Worm (Caenorhabditis elegans) whole organism, L2 larva: ENCODE measurements around the gene rsu-1.

Experiments
- C34F6.9 ChIP-seq: fragments of 150-350 bp; optimal IDR thresholded peaks from 2 replicates; lab custom pipeline; 2014; ENCODE audit warnings: missing biosample characterization, missing genetic modification characterization
- R02D3.7 ChIP-seq: fragments of 150-350 bp; optimal IDR thresholded peaks from 2 replicates; lab custom pipeline; 2014; ENCODE audit warnings: missing biosample characterization, missing genetic modification characterization
- Y55F3AM.14 ChIP-seq: fragments of 200-800 bp; sonication (Bioruptor generic); optimal IDR thresholded peaks from 2 replicates; lab custom pipeline; 2018; ENCODE audit warnings: mild to moderate bottlenecking, missing genetic modification characterization, missing compliant biosample characterization
- ZK546.5 ChIP-seq: sonication (generic microtip); optimal IDR thresholded peaks from 2 replicates; lab custom pipeline; 2017; ENCODE audit warnings: missing biosample characterization, missing genetic modification characterization
- alr-1 ChIP-seq: fragments of 150-350 bp; optimal IDR thresholded peaks from 2 replicates; lab custom pipeline; 2014; ENCODE audit warnings: missing biosample characterization, missing genetic modification characterization
- aly-2 ChIP-seq: fragments of 150-350 bp; optimal IDR thresholded peaks from 2 replicates; lab custom pipeline; 2014; ENCODE audit warnings: missing biosample characterization, missing genetic modification characterization
- blmp-1 ChIP-seq: sonication (generic microtip); optimal IDR thresholded peaks from 2 replicates; lab custom pipeline; 2017; ENCODE audit warnings: missing genetic modification characterization, mild to moderate bottlenecking, missing compliant biosample characterization, antibody characterized with exemption, moderate library complexity; ENCODE audit not compliant: insufficient read depth
- ceh-16 ChIP-seq: fragments of 150-350 bp; optimal IDR thresholded peaks from 2 replicates; lab custom pipeline; 2014; ENCODE audit warnings: missing biosample characterization, missing genetic modification characterization
- crh-2 ChIP-seq: sonication (generic microtip); optimal IDR thresholded peaks from 2 replicates; lab custom pipeline; 2017; ENCODE audit warnings: missing biosample characterization, missing genetic modification characterization
- egl-27 ChIP-seq: sonication (generic microtip); optimal IDR thresholded peaks from 3 replicates; lab custom pipeline; 2017; ENCODE audit warnings: missing biosample characterization, missing genetic modification reagents, missing genetic modification characterization
- elt-1 ChIP-seq: fragments of 150-350 bp; optimal IDR thresholded peaks from 2 replicates; lab custom pipeline; 2014; ENCODE audit warnings: missing biosample characterization, missing genetic modification characterization
- elt-3 ChIP-seq: sonication (generic microtip); optimal IDR thresholded peaks from 2 replicates; lab custom pipeline; 2017; ENCODE audit warnings: missing biosample characterization, missing genetic modification characterization
- fos-1 ChIP-seq: fragments of 150-350 bp; optimal IDR thresholded peaks from 2 replicates; lab custom pipeline; 2014; ENCODE audit warnings: missing biosample characterization, missing genetic modification characterization
- gmeb-1 ChIP-seq: fragments of 150-350 bp; optimal IDR thresholded peaks from 2 replicates; lab custom pipeline; 2014; ENCODE audit warnings: missing biosample characterization, missing genetic modification characterization
- lin-11 ChIP-seq: fragments of 150-350 bp; sonication (generic microtip); optimal IDR thresholded peaks from 2 replicates; lab custom pipeline; 2014; ENCODE audit warnings: missing biosample characterization, missing genetic modification characterization, inconsistent platforms, mixed read lengths
- lin-13 ChIP-seq: fragments of 150-350 bp; optimal IDR thresholded peaks from 2 replicates; lab custom pipeline; 2014; ENCODE audit warnings: missing biosample characterization, missing genetic modification reagents, missing genetic modification characterization
- lin-39 ChIP-seq: fragments of 150-350 bp; optimal IDR thresholded peaks from 2 replicates; lab custom pipeline; 2014; ENCODE audit warnings: missing biosample characterization, missing genetic modification reagents, missing genetic modification characterization
- lsy-2 ChIP-seq, 2 experiments: fragments of 150-350 bp in 1 of 2; sonication (generic microtip) in 1 of 2; optimal IDR thresholded peaks; 2 replicates each; lab custom pipeline; 2014 to 2017; ENCODE audit warnings: missing biosample characterization in 2 of 2, missing genetic modification characterization in 2 of 2
- mab-5 ChIP-seq: fragments of 150-350 bp; optimal IDR thresholded peaks from 2 replicates; lab custom pipeline; 2014; ENCODE audit warnings: missing biosample characterization, missing genetic modification characterization
- mbf-1 ChIP-seq: sonication (generic microtip); optimal IDR thresholded peaks from 2 replicates; lab custom pipeline; 2017; ENCODE audit warnings: missing biosample characterization, missing genetic modification characterization
- mdl-1 ChIP-seq, 2 experiments: fragments of 150-350 bp in 1 of 2; sonication (generic microtip) in 1 of 2; optimal IDR thresholded peaks; 2 replicates each; lab custom pipeline; 2017; ENCODE audit warnings: missing biosample characterization in 2 of 2, missing genetic modification characterization in 2 of 2
- nhr-10 ChIP-seq: sonication (generic microtip); optimal IDR thresholded peaks from 2 replicates; lab custom pipeline; 2017; ENCODE audit warnings: missing biosample characterization, missing genetic modification characterization
- nhr-11 ChIP-seq: fragments of 150-350 bp; optimal IDR thresholded peaks from 2 replicates; lab custom pipeline; 2014; ENCODE audit warnings: missing biosample characterization, missing genetic modification characterization
- nhr-12 ChIP-seq: fragments of 150-350 bp; optimal IDR thresholded peaks from 2 replicates; lab custom pipeline; 2014; ENCODE audit warnings: missing biosample characterization, missing genetic modification characterization
- nhr-129 ChIP-seq: fragments of 150-350 bp; optimal IDR thresholded peaks from 2 replicates; lab custom pipeline; 2014; ENCODE audit warnings: missing biosample characterization, missing genetic modification characterization
- nhr-21 ChIP-seq: fragments of 150-350 bp; optimal IDR thresholded peaks from 2 replicates; lab custom pipeline; 2014; ENCODE audit warnings: missing biosample characterization, missing genetic modification characterization
- nhr-23 ChIP-seq: fragments of 150-350 bp; optimal IDR thresholded peaks from 2 replicates; lab custom pipeline; 2014; ENCODE audit warnings: missing biosample characterization, missing genetic modification reagents, missing genetic modification characterization
- nhr-237 ChIP-seq: fragments of 150-350 bp; optimal IDR thresholded peaks from 2 replicates; lab custom pipeline; 2014; ENCODE audit warnings: missing biosample characterization, missing genetic modification characterization
- nhr-25 ChIP-seq: fragments of 150-350 bp; sonication (generic microtip); optimal IDR thresholded peaks from 3 replicates; lab custom pipeline; 2014; ENCODE audit warnings: missing biosample characterization, missing genetic modification characterization
- nhr-6 ChIP-seq: fragments of 150-350 bp; optimal IDR thresholded peaks from 2 replicates; lab custom pipeline; 2014; ENCODE audit warnings: missing biosample characterization, missing genetic modification characterization
- nhr-77 ChIP-seq: fragments of 150-350 bp; optimal IDR thresholded peaks from 2 replicates; lab custom pipeline; 2014; ENCODE audit warnings: missing biosample characterization, missing genetic modification characterization
- sem-4 ChIP-seq: fragments of 150-350 bp; optimal IDR thresholded peaks from 2 replicates; lab custom pipeline; 2014; ENCODE audit warnings: missing biosample characterization, missing genetic modification reagents, missing genetic modification characterization
- skn-1 ChIP-seq: sonication (generic microtip); optimal IDR thresholded peaks from 2 replicates; lab custom pipeline; 2017; ENCODE audit warnings: missing biosample characterization, missing genetic modification characterization
- sma-3 ChIP-seq: sonication (generic microtip); optimal IDR thresholded peaks from 2 replicates; lab custom pipeline; 2016; ENCODE audit warnings: missing genetic modification reagents, missing genetic modification characterization, missing compliant biosample characterization
- sma-9 ChIP-seq, 2 experiments: fragments of 150-350 bp in 1 of 2; sonication (generic microtip) in 1 of 2; optimal IDR thresholded peaks; 2 replicates each; lab custom pipeline; 2014 to 2016; ENCODE audit warnings: missing genetic modification characterization in 2 of 2, mild to moderate bottlenecking in 1 of 2, missing biosample characterization in 1 of 2, missing compliant biosample characterization in 1 of 2, missing genetic modification reagents in 1 of 2, moderate library complexity in 1 of 2
- unc-55 ChIP-seq: fragments of 150-350 bp; sonication (generic microtip); optimal IDR thresholded peaks from 3 replicates; lab custom pipeline; 2014; ENCODE audit warnings: missing biosample characterization, missing genetic modification reagents, missing genetic modification characterization
- unc-62 ChIP-seq: fragments of 150-350 bp; optimal IDR thresholded peaks from 2 replicates; lab custom pipeline; 2014; ENCODE audit warnings: missing biosample characterization, missing genetic modification reagents, missing genetic modification characterization
- zag-1 ChIP-seq: fragments of 150-350 bp; optimal IDR thresholded peaks from 2 replicates; lab custom pipeline; 2014; ENCODE audit warnings: missing biosample characterization, missing genetic modification characterization
- ztf-1 ChIP-seq: fragments of 200-800 bp; sonication (Bioruptor generic); conservative IDR thresholded peaks from 2 replicates; pipeline ENCODE4 v1.3.6; 2022; ENCODE audit warnings: missing genetic modification characterization, missing compliant biosample characterization
- ztf-11 ChIP-seq: sonication (generic microtip); optimal IDR thresholded peaks from 2 replicates; lab custom pipeline; 2017; ENCODE audit warnings: missing biosample characterization, missing genetic modification characterization
- ztf-4 ChIP-seq: fragments of 150-350 bp; optimal IDR thresholded peaks from 2 replicates; lab custom pipeline; 2014; ENCODE audit warnings: missing biosample characterization, missing genetic modification characterization

The rsu-1 gene

ce11 chrIII:3429761-3430160, 42.0 kb upstream of the rsu-1 start:
- no peak for TF ChIP-seq nhr-237 (tag; lab: Kevin White, UChicago)
- TF ChIP-seq nhr-21 (tag; lab: Kevin White, UChicago), result no peak
- TF ChIP-seq nhr-77 (tag; lab: Kevin White, UChicago), result no peak
- TF ChIP-seq nhr-25, result no peak
- TF ChIP-seq R02D3.7 (tag; lab: Kevin White, UChicago), result no peak
- no peak for TF ChIP-seq nhr-6 (tag; lab: Kevin White, UChicago)
- no peak for TF ChIP-seq nhr-23 (tag; lab: Kevin White, UChicago)
- no peak for TF ChIP-seq sma-9 (GFP tag; optimal IDR thresholded peaks at IDR 0.05; lab: Kevin White, UChicago)
- TF ChIP-seq sma-9 (tag; optimal IDR thresholded peaks at IDR 0.05; lab: Kevin White, UChicago), result no peak
- no peak for TF ChIP-seq ztf-11 (tag; lab: Kevin White, UChicago)
- TF ChIP-seq Y55F3AM.14 (GFP tag; lab: Kevin White, UChicago), result no peak
- TF ChIP-seq sem-4 (tag; lab: Kevin White, UChicago), result no peak
- TF ChIP-seq nhr-11 (tag; lab: Kevin White, UChicago), result no peak

ce11 chrIII:3430667-3431066, 41.1 kb upstream of the rsu-1 start:
- TF ChIP-seq nhr-10 (tag; lab: Kevin White, UChicago) (no peak), nhr-21 (tag; lab: Kevin White, UChicago) (no peak), sma-9 (GFP tag; optimal IDR thresholded peaks at IDR 0.05; lab: Kevin White, UChicago) (no peak), sma-9 (tag; optimal IDR thresholded peaks at IDR 0.05; lab: Kevin White, UChicago) (no peak), ceh-16 (tag; lab: Kevin White, UChicago) (no peak), nhr-77 (tag; lab: Kevin White, UChicago) (no peak), gmeb-1 (no peak), nhr-129 (no peak), nhr-25 (no peak)
- TF ChIP-seq, all 48 proteins: peak for 0

ce11 chrIII:3431385-3431784, 40.4 kb upstream of the rsu-1 start, which contains the start of gene K01A11.1:
Gene K01A11.1 (minus strand): TSS chrIII:3431485.
- no peak for TF ChIP-seq elt-3 (tag; lab: Kevin White, UChicago)
- no peak for TF ChIP-seq nhr-21 (tag; lab: Kevin White, UChicago)
- no peak for TF ChIP-seq nhr-23 (tag; lab: Kevin White, UChicago)
- no peak for TF ChIP-seq elt-1
- no peak for TF ChIP-seq unc-55 (GFP tag; lab: Kevin White, UChicago)
- no peak for TF ChIP-seq nhr-10 (tag; lab: Kevin White, UChicago)
- TF ChIP-seq aly-2, result no peak
- TF ChIP-seq lin-39, result no peak
- no peak for TF ChIP-seq R02D3.7 (tag; lab: Kevin White, UChicago)
- TF ChIP-seq ztf-4 (tag; lab: Kevin White, UChicago), result no peak
- TF ChIP-seq mbf-1 (tag; lab: Kevin White, UChicago), result no peak
- TF ChIP-seq C34F6.9 (tag; lab: Kevin White, UChicago), result no peak
- no peak for TF ChIP-seq Y55F3AM.14 (GFP tag; lab: Kevin White, UChicago)
- TF ChIP-seq nhr-12 (tag; lab: Kevin White, UChicago), result no peak
- no peak for TF ChIP-seq nhr-6 (tag; lab: Kevin White, UChicago)
- TF ChIP-seq skn-1, result no peak
- no peak for TF ChIP-seq lin-13 (GFP tag; lab: Kevin White, UChicago)
- no peak for TF ChIP-seq nhr-77 (tag; lab: Kevin White, UChicago)

ce11 chrIII:3435152-3435551, 36.7 kb upstream of the rsu-1 start:
- TF ChIP-seq nhr-11 (tag; lab: Kevin White, UChicago) (no peak), ztf-1 (GFP tag; lab: Robert Waterston, UW) (no peak), C34F6.9 (tag; lab: Kevin White, UChicago) (no peak), fos-1 (peak; percentile 73), nhr-129 (no peak), Y55F3AM.14 (GFP tag; lab: Kevin White, UChicago) (no peak), egl-27 (tag; lab: Kevin White, UChicago) (peak; percentile 44), sma-3 (peak; percentile 41), nhr-10 (tag; lab: Kevin White, UChicago) (no peak), sma-9 (GFP tag; optimal IDR thresholded peaks at IDR 0.05; lab: Kevin White, UChicago) (peak; percentile 82), sma-9 (tag; optimal IDR thresholded peaks at IDR 0.05; lab: Kevin White, UChicago) (no peak), crh-2 (tag; lab: Kevin White, UChicago) (peak; percentile 28), gmeb-1 (peak; percentile 10), elt-1 (no peak), nhr-21 (tag; lab: Kevin White, UChicago) (peak; percentile 67), nhr-25 (peak; percentile 34)
- TF ChIP-seq, all 48 proteins: peak for 8

ce11 chrIII:3437139-3437538, 34.7 kb upstream of the rsu-1 start:
- peak; percentile 76 for TF ChIP-seq crh-2 (tag; lab: Kevin White, UChicago)
- TF ChIP-seq R02D3.7 (tag; lab: Kevin White, UChicago), result no peak
- no peak for TF ChIP-seq ztf-4 (tag; lab: Kevin White, UChicago)
- peak; percentile 18 for TF ChIP-seq unc-62
- TF ChIP-seq mdl-1 (tag; optimal IDR thresholded peaks at IDR 0.05; lab: Kevin White, UChicago), result no peak
- no peak for TF ChIP-seq nhr-21 (tag; lab: Kevin White, UChicago)
- no peak for TF ChIP-seq nhr-237 (tag; lab: Kevin White, UChicago)
- TF ChIP-seq lin-13 (GFP tag; lab: Kevin White, UChicago), result no peak
- no peak for TF ChIP-seq nhr-11 (tag; lab: Kevin White, UChicago)
- TF ChIP-seq blmp-1, result no peak
- no peak for TF ChIP-seq skn-1
- TF ChIP-seq alr-1 (tag; lab: Kevin White, UChicago), result no peak
- TF ChIP-seq lin-11 (tag; lab: Kevin White, UChicago), result no peak
- no peak for TF ChIP-seq nhr-10 (tag; lab: Kevin White, UChicago)
- peak; percentile 47 for TF ChIP-seq unc-55 (GFP tag; lab: Kevin White, UChicago)
- no peak for TF ChIP-seq nhr-77 (tag; lab: Kevin White, UChicago)
- no peak for TF ChIP-seq ZK546.5 (tag; lab: Kevin White, UChicago)
- TF ChIP-seq lsy-2 (tag; optimal IDR thresholded peaks at IDR 0.05; lab: Kevin White, UChicago), result peak in 1 of 2 experiments; percentile 40
- no peak for TF ChIP-seq elt-1
- TF ChIP-seq zag-1, result peak; percentile 77
- peak; percentile 49 for TF ChIP-seq mab-5
- TF ChIP-seq, all 48 proteins: peak for 6
